Worm (Caenorhabditis elegans) whole organism, L2 larva: ENCODE measurements around the gene str-57.

ENCODE experiments used
- C34F6.9 ChIP-seq: fragments of 150-350 bp; optimal IDR thresholded peaks from 2 replicates; lab custom pipeline; 2014; ENCODE audit warnings: missing biosample characterization, missing genetic modification characterization
- F13H6.1 ChIP-seq: sonication (generic microtip); optimal IDR thresholded peaks from 2 replicates; lab custom pipeline; 2016; ENCODE audit warnings: missing genetic modification characterization, missing compliant biosample characterization
- R02D3.7 ChIP-seq: fragments of 150-350 bp; optimal IDR thresholded peaks from 2 replicates; lab custom pipeline; 2014; ENCODE audit warnings: missing biosample characterization, missing genetic modification characterization
- Y55F3AM.14 ChIP-seq: fragments of 200-800 bp; sonication (Bioruptor generic); optimal IDR thresholded peaks from 2 replicates; lab custom pipeline; 2018; ENCODE audit warnings: mild to moderate bottlenecking, missing genetic modification characterization, missing compliant biosample characterization
- ZK546.5 ChIP-seq: sonication (generic microtip); optimal IDR thresholded peaks from 2 replicates; lab custom pipeline; 2017; ENCODE audit warnings: missing biosample characterization, missing genetic modification characterization
- alr-1 ChIP-seq: fragments of 150-350 bp; optimal IDR thresholded peaks from 2 replicates; lab custom pipeline; 2014; ENCODE audit warnings: missing biosample characterization, missing genetic modification characterization
- aly-2 ChIP-seq: fragments of 150-350 bp; optimal IDR thresholded peaks from 2 replicates; lab custom pipeline; 2014; ENCODE audit warnings: missing biosample characterization, missing genetic modification characterization
- ama-1 ChIP-seq: fragments of 150-350 bp; optimal IDR thresholded peaks from 2 replicates; lab custom pipeline; 2018; ENCODE audit warnings: inconsistent platforms
- blmp-1 ChIP-seq: sonication (generic microtip); optimal IDR thresholded peaks from 2 replicates; lab custom pipeline; 2017; ENCODE audit warnings: missing genetic modification characterization, mild to moderate bottlenecking, missing compliant biosample characterization, antibody characterized with exemption, moderate library complexity; ENCODE audit not compliant: insufficient read depth
- ceh-16 ChIP-seq: fragments of 150-350 bp; optimal IDR thresholded peaks from 2 replicates; lab custom pipeline; 2014; ENCODE audit warnings: missing biosample characterization, missing genetic modification characterization
- ceh-82 ChIP-seq: fragments of 150-350 bp; optimal IDR thresholded peaks from 2 replicates; lab custom pipeline; 2014; ENCODE audit warnings: missing biosample characterization, missing genetic modification characterization
- dmd-4 ChIP-seq: sonication (generic microtip); optimal IDR thresholded peaks from 2 replicates; lab custom pipeline; 2017; ENCODE audit warnings: missing biosample characterization, missing genetic modification characterization
- fos-1 ChIP-seq: fragments of 150-350 bp; optimal IDR thresholded peaks from 2 replicates; lab custom pipeline; 2014; ENCODE audit warnings: missing biosample characterization, missing genetic modification characterization
- gmeb-1 ChIP-seq: fragments of 150-350 bp; optimal IDR thresholded peaks from 2 replicates; lab custom pipeline; 2014; ENCODE audit warnings: missing biosample characterization, missing genetic modification characterization
- lin-11 ChIP-seq: fragments of 150-350 bp; sonication (generic microtip); optimal IDR thresholded peaks from 2 replicates; lab custom pipeline; 2014; ENCODE audit warnings: missing biosample characterization, missing genetic modification characterization, inconsistent platforms, mixed read lengths
- lin-39 ChIP-seq: fragments of 150-350 bp; optimal IDR thresholded peaks from 2 replicates; lab custom pipeline; 2014; ENCODE audit warnings: missing biosample characterization, missing genetic modification reagents, missing genetic modification characterization
- mab-5 ChIP-seq: fragments of 150-350 bp; optimal IDR thresholded peaks from 2 replicates; lab custom pipeline; 2014; ENCODE audit warnings: missing biosample characterization, missing genetic modification characterization
- mbf-1 ChIP-seq: sonication (generic microtip); optimal IDR thresholded peaks from 2 replicates; lab custom pipeline; 2017; ENCODE audit warnings: missing biosample characterization, missing genetic modification characterization
- mdl-1 ChIP-seq, 2 experiments: fragments of 150-350 bp in 1 of 2; sonication (generic microtip) in 1 of 2; optimal IDR thresholded peaks; 2 replicates each; lab custom pipeline; 2017; ENCODE audit warnings: missing biosample characterization in 2 of 2, missing genetic modification characterization in 2 of 2
- nhr-10 ChIP-seq: sonication (generic microtip); optimal IDR thresholded peaks from 2 replicates; lab custom pipeline; 2017; ENCODE audit warnings: missing biosample characterization, missing genetic modification characterization
- nhr-11 ChIP-seq: fragments of 150-350 bp; optimal IDR thresholded peaks from 2 replicates; lab custom pipeline; 2014; ENCODE audit warnings: missing biosample characterization, missing genetic modification characterization
- nhr-129 ChIP-seq: fragments of 150-350 bp; optimal IDR thresholded peaks from 2 replicates; lab custom pipeline; 2014; ENCODE audit warnings: missing biosample characterization, missing genetic modification characterization
- nhr-21 ChIP-seq: fragments of 150-350 bp; optimal IDR thresholded peaks from 2 replicates; lab custom pipeline; 2014; ENCODE audit warnings: missing biosample characterization, missing genetic modification characterization
- nhr-23 ChIP-seq: fragments of 150-350 bp; optimal IDR thresholded peaks from 2 replicates; lab custom pipeline; 2014; ENCODE audit warnings: missing biosample characterization, missing genetic modification reagents, missing genetic modification characterization
- nhr-237 ChIP-seq: fragments of 150-350 bp; optimal IDR thresholded peaks from 2 replicates; lab custom pipeline; 2014; ENCODE audit warnings: missing biosample characterization, missing genetic modification characterization
- nhr-25 ChIP-seq: fragments of 150-350 bp; sonication (generic microtip); optimal IDR thresholded peaks from 3 replicates; lab custom pipeline; 2014; ENCODE audit warnings: missing biosample characterization, missing genetic modification characterization
- nhr-6 ChIP-seq: fragments of 150-350 bp; optimal IDR thresholded peaks from 2 replicates; lab custom pipeline; 2014; ENCODE audit warnings: missing biosample characterization, missing genetic modification characterization
- sem-4 ChIP-seq: fragments of 150-350 bp; optimal IDR thresholded peaks from 2 replicates; lab custom pipeline; 2014; ENCODE audit warnings: missing biosample characterization, missing genetic modification reagents, missing genetic modification characterization
- skn-1 ChIP-seq: sonication (generic microtip); optimal IDR thresholded peaks from 2 replicates; lab custom pipeline; 2017; ENCODE audit warnings: missing biosample characterization, missing genetic modification characterization
- sma-9 ChIP-seq, 2 experiments: fragments of 150-350 bp in 1 of 2; sonication (generic microtip) in 1 of 2; optimal IDR thresholded peaks; 2 replicates each; lab custom pipeline; 2014 to 2016; ENCODE audit warnings: missing genetic modification characterization in 2 of 2, mild to moderate bottlenecking in 1 of 2, missing biosample characterization in 1 of 2, missing compliant biosample characterization in 1 of 2, missing genetic modification reagents in 1 of 2, moderate library complexity in 1 of 2
- unc-39 ChIP-seq: fragments of 150-350 bp; optimal IDR thresholded peaks from 2 replicates; lab custom pipeline; 2014; ENCODE audit warnings: missing biosample characterization, missing genetic modification characterization
- unc-55 ChIP-seq: fragments of 150-350 bp; sonication (generic microtip); optimal IDR thresholded peaks from 3 replicates; lab custom pipeline; 2014; ENCODE audit warnings: missing biosample characterization, missing genetic modification reagents, missing genetic modification characterization
- zag-1 ChIP-seq: fragments of 150-350 bp; optimal IDR thresholded peaks from 2 replicates; lab custom pipeline; 2014; ENCODE audit warnings: missing biosample characterization, missing genetic modification characterization
- ztf-11 ChIP-seq: sonication (generic microtip); optimal IDR thresholded peaks from 2 replicates; lab custom pipeline; 2017; ENCODE audit warnings: missing biosample characterization, missing genetic modification characterization

str-57 gene

ce11 chrV:15880705-15881104 is 10.2 kb downstream of the str-57 start (continued):
- no peak for TF ChIP-seq nhr-11 (tag; lab: Kevin White, UChicago)
- no peak for TF ChIP-seq dmd-4 (tag; lab: Kevin White, UChicago)
- TF ChIP-seq C34F6.9: peak; percentile 73
- no peak for TF ChIP-seq nhr-237 (tag; lab: Kevin White, UChicago)
- TF ChIP-seq R02D3.7 (tag; lab: Kevin White, UChicago): no peak
- no peak for TF ChIP-seq sem-4 (tag; lab: Kevin White, UChicago)
- TF ChIP-seq skn-1: peak; percentile 98
- TF ChIP-seq nhr-21 (tag; lab: Kevin White, UChicago): peak; percentile 57
- no peak for TF ChIP-seq mbf-1 (tag; lab: Kevin White, UChicago)
- TF ChIP-seq, all 48 proteins: peak for 16

DNA sequence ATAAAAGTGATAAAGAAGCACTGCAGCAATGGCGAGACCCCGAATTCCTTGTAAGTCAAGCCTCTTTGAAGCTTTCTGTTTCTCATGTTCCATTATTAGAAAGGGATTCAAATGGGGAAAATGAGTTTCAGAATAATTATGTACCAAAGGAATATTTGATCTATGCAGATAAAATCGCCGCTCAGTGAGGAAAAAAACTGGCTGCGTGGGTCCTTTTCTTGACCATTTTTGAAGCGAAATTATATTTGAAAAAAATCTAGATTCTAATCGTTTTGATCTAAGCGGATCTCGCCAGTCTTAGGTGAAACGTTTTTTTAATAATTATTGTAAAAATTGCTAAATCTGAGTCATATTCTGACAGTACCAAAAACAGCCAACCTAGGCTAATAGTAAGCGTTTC is 14.2 kb downstream of the str-57 start, which contains the start of gene oac-42:
oac-42 (minus strand) TSS at position 101 of the 400 bp plus-strand sequence.
- TF ChIP-seq mab-5 (tag; lab: Kevin White, UChicago) (no peak), alr-1 (tag; lab: Kevin White, UChicago) (no peak), lin-11 (tag; lab: Kevin White, UChicago) (no peak), nhr-237 (tag; lab: Kevin White, UChicago) (no peak), mdl-1 (tag; optimal IDR thresholded peaks at IDR 0.05; lab: Kevin White, UChicago) (no peak), nhr-25 (tag; lab: Kevin White, UChicago) (no peak), ceh-16 (tag; lab: Kevin White, UChicago) (no peak), ZK546.5 (tag; lab: Kevin White, UChicago) (no peak), dmd-4 (tag; lab: Kevin White, UChicago) (no peak), ama-1 (lab: Kevin White, UChicago) (no peak), sma-9 (GFP tag; optimal IDR thresholded peaks at IDR 0.05; lab: Kevin White, UChicago) (no peak), sma-9 (tag; optimal IDR thresholded peaks at IDR 0.05; lab: Kevin White, UChicago) (no peak)

DNA sequence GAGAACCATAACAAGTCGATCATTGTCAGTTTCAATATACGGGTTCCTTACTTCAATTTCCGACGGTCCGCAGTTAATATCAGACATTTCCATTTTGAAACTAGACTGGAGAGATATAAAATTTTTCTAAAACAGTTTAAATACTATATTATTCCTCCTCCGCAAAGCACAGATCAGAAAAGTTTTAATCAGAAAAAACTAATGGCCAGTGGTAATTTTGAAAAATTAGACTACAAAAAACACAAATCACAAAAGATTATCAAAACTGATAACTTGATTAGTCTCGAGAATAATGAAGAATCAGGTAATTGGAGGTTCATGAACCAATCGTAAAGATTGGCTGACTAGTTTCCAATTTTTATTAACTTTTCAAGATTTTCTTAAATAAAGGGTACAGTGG is 15.5 kb downstream of the str-57 start, which contains the start of gene T06C12.9:
T06C12.9 (minus strand) TSS at position 101 of the 400 bp plus-strand sequence.
- no peak for TF ChIP-seq nhr-10 (tag; lab: Kevin White, UChicago)
- TF ChIP-seq ceh-82 (tag; lab: Kevin White, UChicago): no peak
- no peak for TF ChIP-seq mbf-1 (tag; lab: Kevin White, UChicago)
- no peak for TF ChIP-seq zag-1 (tag; lab: Kevin White, UChicago)
- TF ChIP-seq fos-1: no peak
- TF ChIP-seq ztf-11 (tag; lab: Kevin White, UChicago): no peak
- no peak for TF ChIP-seq mdl-1 (tag; optimal IDR thresholded peaks at IDR 0.05; lab: Kevin White, UChicago)
- TF ChIP-seq aly-2: no peak

DNA sequence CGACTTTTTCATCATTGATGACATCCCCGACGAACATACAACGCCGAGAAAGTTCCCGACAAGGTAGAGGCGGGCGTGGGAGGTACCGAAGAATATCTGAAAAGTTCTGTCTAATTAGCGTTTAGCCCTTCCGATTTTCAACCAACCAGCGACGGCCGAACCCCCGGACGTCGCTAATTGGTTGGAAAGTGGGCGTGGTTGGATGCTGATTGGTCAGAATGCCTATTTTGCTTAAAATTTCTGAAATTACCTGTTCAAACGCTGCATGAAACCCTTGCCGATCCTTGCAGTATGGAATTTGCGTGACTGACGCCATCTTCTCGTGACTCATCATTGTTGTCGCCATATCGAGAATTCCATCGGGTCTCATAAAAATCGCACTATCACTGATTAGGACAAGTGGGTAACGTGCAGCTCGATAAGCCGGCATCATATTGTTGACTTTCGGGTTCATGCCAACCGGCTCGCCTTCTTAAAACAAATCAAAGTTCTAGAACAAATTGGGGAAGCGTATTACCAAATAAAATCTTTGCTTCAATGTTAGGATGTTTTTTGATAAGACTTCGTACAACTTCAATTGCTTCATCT is 17.3 kb downstream of the str-57 start:
- TF ChIP-seq ceh-16 (tag; lab: Kevin White, UChicago): no peak
- TF ChIP-seq zag-1 (tag; lab: Kevin White, UChicago): no peak
- no peak for TF ChIP-seq blmp-1 (tag; lab: Kevin White, UChicago)
- TF ChIP-seq nhr-25 (tag; lab: Kevin White, UChicago): no peak
- TF ChIP-seq gmeb-1 (tag; lab: Kevin White, UChicago): peak; percentile 25
- TF ChIP-seq lin-39 (tag; lab: Kevin White, UChicago): no peak
- TF ChIP-seq Y55F3AM.14 (GFP tag; lab: Kevin White, UChicago): no peak
- no peak for TF ChIP-seq nhr-10 (tag; lab: Kevin White, UChicago)
- no peak for TF ChIP-seq nhr-237 (tag; lab: Kevin White, UChicago)
- no peak for TF ChIP-seq mdl-1 (tag; optimal IDR thresholded peaks at IDR 0.05; lab: Kevin White, UChicago)
- TF ChIP-seq fos-1: peak; percentile 93
- no peak for TF ChIP-seq unc-39 (tag; lab: Kevin White, UChicago)
- TF ChIP-seq ZK546.5 (tag; lab: Kevin White, UChicago): no peak
- TF ChIP-seq nhr-6: no peak
- no peak for TF ChIP-seq unc-55 (GFP tag; lab: Kevin White, UChicago)
- no peak for TF ChIP-seq nhr-23 (tag; lab: Kevin White, UChicago)
- no peak for TF ChIP-seq F13H6.1 (tag; lab: Kevin White, UChicago)
- peak; percentile 71 for TF ChIP-seq sma-9 (GFP tag; optimal IDR thresholded peaks at IDR 0.05; lab: Kevin White, UChicago)
- TF ChIP-seq sma-9 (tag; optimal IDR thresholded peaks at IDR 0.05; lab: Kevin White, UChicago): no peak
- TF ChIP-seq mbf-1 (tag; lab: Kevin White, UChicago): no peak
- TF ChIP-seq nhr-129: peak; percentile 29
